Fruit fly (Drosophila melanogaster) whole organism, embryonic: Measurements from ENCODE around the gene CG43064.
A peak's percentile ranks its signal among the peaks of the same experiment; 100 is the strongest.

ENCODE experiments used
- Abd-B ChIP-seq: fragments of 200-800 bp; sonication (Bioruptor generic); optimal IDR thresholded peaks from 2 replicates; lab custom pipeline; 2018; ENCODE audit warnings: missing biosample characterization, mild to moderate bottlenecking, missing genetic modification characterization, moderate library complexity
- Awh ChIP-seq: fragments of 200-800 bp; sonication (Bioruptor generic); IDR thresholded peaks from 2 replicates; pipeline ENCODE4, ENCODE4 v1.3.6; 2022; ENCODE audit warnings: missing biosample characterization, missing genetic modification characterization
- Bteb2 ChIP-seq: fragments of 200-800 bp; sonication (Bioruptor generic); optimal IDR thresholded peaks from 2 replicates; lab custom pipeline; 2016; ENCODE audit warnings: missing biosample characterization, missing genetic modification characterization
- CG10209 ChIP-seq: fragments of 200-800 bp; sonication (Bioruptor generic); optimal IDR thresholded peaks from 3 replicates; lab custom pipeline; 2017; ENCODE audit warnings: missing biosample characterization, mild to moderate bottlenecking, missing genetic modification characterization, missing genetic modification reagents
- CG11723 ChIP-seq: fragments of 200-800 bp; sonication (Bioruptor generic); optimal IDR thresholded peaks from 2 replicates; lab custom pipeline; 2017; ENCODE audit warnings: missing biosample characterization, mild to moderate bottlenecking, missing genetic modification characterization
- CG13296 ChIP-seq: fragments of 200-800 bp; sonication (Bioruptor generic); optimal IDR thresholded peaks from 3 replicates; lab custom pipeline; 2018; ENCODE audit warnings: missing biosample characterization, mild to moderate bottlenecking, missing genetic modification characterization
- CG1792 ChIP-seq: fragments of 200-800 bp; sonication (Bioruptor generic); optimal IDR thresholded peaks from 2 replicates; lab custom pipeline; 2016; ENCODE audit warnings: missing biosample characterization, missing genetic modification characterization
- CG42726 ChIP-seq: fragments of 200-800 bp; sonication (Bioruptor generic); IDR thresholded peaks from 2 replicates; pipeline ENCODE4 v1.3.6; 2022; ENCODE audit warnings: missing biosample characterization, missing genetic modification characterization; ENCODE audit not compliant: partially characterized antibody
- CG4424 ChIP-seq: fragments of 200-800 bp; sonication (Bioruptor generic); optimal IDR thresholded peaks from 3 replicates; lab custom pipeline; 2016; ENCODE audit warnings: missing biosample characterization, missing genetic modification characterization
- CG4707 ChIP-seq: fragments of 200-800 bp; sonication (Bioruptor generic); optimal IDR thresholded peaks from 2 replicates; lab custom pipeline; 2018; ENCODE audit warnings: missing biosample characterization, mild to moderate bottlenecking, missing genetic modification characterization, moderate library complexity
- CG7372 ChIP-seq: fragments of 200-800 bp; sonication (Bioruptor generic); IDR thresholded peaks from 2 replicates; pipeline ENCODE4 v1.3.6; 2022; ENCODE audit warnings: missing biosample characterization, missing genetic modification characterization
- CG9932 ChIP-seq: fragments of 200-800 bp; sonication (Bioruptor generic); IDR thresholded peaks from 2 replicates; pipeline ENCODE4 v1.3.6; 2022; ENCODE audit warnings: missing biosample characterization, missing genetic modification characterization
- D19A ChIP-seq: fragments of 200-800 bp; optimal IDR thresholded peaks from 3 replicates; lab custom pipeline; 2019; ENCODE audit warnings: missing biosample characterization, mild to moderate bottlenecking, missing genetic modification characterization, moderate library complexity
- Deaf1 ChIP-seq: fragments of 200-800 bp; optimal IDR thresholded peaks from 3 replicates; lab custom pipeline; 2019; ENCODE audit warnings: missing biosample characterization, mild to moderate bottlenecking, missing genetic modification characterization, moderate library complexity
- Dek ChIP-seq: fragments of 200-800 bp; sonication (Bioruptor generic); optimal IDR thresholded peaks from 3 replicates; lab custom pipeline; 2019; ENCODE audit warnings: missing biosample characterization, mild to moderate bottlenecking, missing genetic modification characterization, moderate library complexity
- Dip2 ChIP-seq: fragments of 200-800 bp; sonication (Bioruptor generic); IDR thresholded peaks from 2 replicates; pipeline ENCODE4 v1.3.6; 2022; ENCODE audit warnings: missing biosample characterization, missing genetic modification characterization
- Dp ChIP-seq: fragments of 200-800 bp; sonication (Bioruptor generic); optimal IDR thresholded peaks from 2 replicates; lab custom pipeline; 2018; ENCODE audit warnings: missing biosample characterization, mild to moderate bottlenecking, missing genetic modification characterization, moderate library complexity
- E2f1 ChIP-seq: fragments of 200-800 bp; sonication (Bioruptor generic); IDR thresholded peaks from 2 replicates; pipeline ENCODE4 v1.3.6; 2022; ENCODE audit warnings: missing biosample characterization, missing genetic modification characterization
- Fer2 ChIP-seq: fragments of 200-800 bp; sonication (Bioruptor generic); optimal IDR thresholded peaks from 2 replicates; lab custom pipeline; 2018; ENCODE audit warnings: missing biosample characterization, mild to moderate bottlenecking, missing genetic modification characterization, moderate library complexity
- HLH4C ChIP-seq: fragments of 200-800 bp; sonication (Bioruptor generic); IDR thresholded peaks from 3 replicates; pipeline ENCODE4 v1.3.6; 2022; ENCODE audit warnings: missing biosample characterization, missing genetic modification characterization; ENCODE audit not compliant: partially characterized antibody
- Hey ChIP-seq: fragments of 200-800 bp; sonication (Bioruptor generic); optimal IDR thresholded peaks from 3 replicates; lab custom pipeline; 2018; ENCODE audit warnings: missing biosample characterization, mild to moderate bottlenecking, missing genetic modification characterization
- Lpt ChIP-seq: fragments of >200 bp; optimal IDR thresholded peaks from 2 replicates; lab custom pipeline; 2018; ENCODE audit warnings: missing biosample characterization, missing genetic modification characterization
- NFAT ChIP-seq: fragments of 200-800 bp; sonication (Bioruptor generic); IDR thresholded peaks from 2 replicates; pipeline ENCODE4 v1.3.6; 2022; ENCODE audit warnings: missing biosample characterization, missing genetic modification characterization
- PHDP ChIP-seq: fragments of 200-800 bp; sonication (Bioruptor generic); optimal IDR thresholded peaks from 3 replicates; lab custom pipeline; 2018; ENCODE audit warnings: missing biosample characterization, mild to moderate bottlenecking, missing genetic modification characterization, moderate library complexity
- Sox102F ChIP-seq: fragments of 200-800 bp; sonication (Bioruptor generic); optimal IDR thresholded peaks from 2 replicates; lab custom pipeline; 2018; ENCODE audit warnings: missing biosample characterization, mild to moderate bottlenecking, missing genetic modification characterization, moderate library complexity
- Ssrp ChIP-seq: fragments of 200-800 bp; sonication (Bioruptor generic); optimal IDR thresholded peaks from 2 replicates; lab custom pipeline; 2018; ENCODE audit warnings: missing biosample characterization, mild to moderate bottlenecking, missing genetic modification characterization, moderate library complexity
- Trl ChIP-seq, 3 experiments: fragments of >200 bp in 2 of 3; fragments of 200-800 bp in 1 of 3; sonication (Bioruptor generic) in 1 of 3; optimal IDR thresholded peaks; 2 replicates in 1 of 3; 3 replicates in 2 of 3; lab custom pipeline; 2016 to 2017; ENCODE audit warnings: missing biosample characterization in 1 of 3, missing genetic modification characterization in 1 of 3
- Xbp1 ChIP-seq: fragments of 200-800 bp; sonication (Bioruptor generic); optimal IDR thresholded peaks from 3 replicates; lab custom pipeline; 2016; ENCODE audit warnings: missing biosample characterization, mild to moderate bottlenecking, missing genetic modification characterization
- ash1 ChIP-seq: fragments of 200-800 bp; sonication (Bioruptor generic); optimal IDR thresholded peaks from 2 replicates; lab custom pipeline; 2018; ENCODE audit warnings: missing biosample characterization, mild to moderate bottlenecking, missing genetic modification characterization
- ato ChIP-seq: fragments of 200-800 bp; sonication (Bioruptor generic); IDR thresholded peaks from 2 replicates; pipeline ENCODE4 v1.3.6; 2022; ENCODE audit warnings: missing biosample characterization, missing genetic modification characterization; ENCODE audit not compliant: partially characterized antibody
- bbx ChIP-seq: fragments of 200-800 bp; sonication (Bioruptor generic); IDR thresholded peaks from 2 replicates; pipeline ENCODE4 v1.3.6; 2022; ENCODE audit warnings: missing biosample characterization, missing genetic modification characterization; ENCODE audit not compliant: partially characterized antibody
- bigmax ChIP-seq: fragments of 200-800 bp; sonication (Bioruptor generic); optimal IDR thresholded peaks from 2 replicates; lab custom pipeline; 2018; ENCODE audit warnings: missing biosample characterization, mild to moderate bottlenecking, missing genetic modification characterization
- btn ChIP-seq: fragments of 200-800 bp; sonication (Bioruptor generic); optimal IDR thresholded peaks from 2 replicates; lab custom pipeline; 2016; ENCODE audit warnings: missing biosample characterization, missing genetic modification characterization
- cg ChIP-seq: fragments of 200-800 bp; sonication (Bioruptor generic); optimal IDR thresholded peaks from 3 replicates; lab custom pipeline; 2019; ENCODE audit warnings: missing biosample characterization, mild to moderate bottlenecking, missing genetic modification characterization, moderate library complexity
- cwo ChIP-seq: fragments of 200-800 bp; sonication (Bioruptor generic); optimal IDR thresholded peaks from 3 replicates; lab custom pipeline; 2017; ENCODE audit warnings: missing biosample characterization, missing genetic modification characterization, mild to moderate bottlenecking, moderate library complexity, missing genetic modification reagents
- dati ChIP-seq: fragments of 200-800 bp; sonication (Bioruptor generic); IDR thresholded peaks from 2 replicates; pipeline ENCODE4 v1.3.6; 2022; ENCODE audit warnings: missing biosample characterization, missing genetic modification characterization
- en ChIP-seq: fragments of 200-800 bp; sonication (Bioruptor generic); optimal IDR thresholded peaks from 2 replicates; lab custom pipeline; 2016; ENCODE audit warnings: missing biosample characterization, missing genetic modification characterization
- fd96Cb ChIP-seq: fragments of 200-800 bp; sonication (Bioruptor generic); optimal IDR thresholded peaks from 2 replicates; lab custom pipeline; 2018; ENCODE audit warnings: missing biosample characterization, mild to moderate bottlenecking, missing genetic modification characterization, moderate library complexity
- gt ChIP-seq: fragments of 200-800 bp; sonication (Bioruptor generic); IDR thresholded peaks from 2 replicates; pipeline ENCODE4 v1.3.6; 2022; ENCODE audit warnings: missing biosample characterization, missing genetic modification characterization
- kni ChIP-seq: fragments of 200-800 bp; sonication (Bioruptor generic); optimal IDR thresholded peaks from 3 replicates; lab custom pipeline; 2017; ENCODE audit warnings: mild to moderate bottlenecking, missing biosample characterization, missing genetic modification reagents, missing genetic modification characterization
- org-1 ChIP-seq: fragments of 200-800 bp; sonication (Bioruptor generic); optimal IDR thresholded peaks from 2 replicates; lab custom pipeline; 2017; ENCODE audit warnings: missing biosample characterization, missing genetic modification characterization
- sc ChIP-seq, 3 experiments: fragments of >200 bp in 2 of 3; fragments of 200-800 bp in 1 of 3; sonication (Bioruptor generic) in 1 of 3; optimal IDR thresholded peaks; 2 replicates in 2 of 3; 3 replicates in 1 of 3; lab custom pipeline; 2017; ENCODE audit warnings: mild to moderate bottlenecking in 1 of 3, missing biosample characterization in 1 of 3, missing genetic modification characterization in 1 of 3, missing genetic modification reagents in 1 of 3
- scrt ChIP-seq: fragments of 200-800 bp; sonication (Bioruptor generic); optimal IDR thresholded peaks from 2 replicates; lab custom pipeline; 2018; ENCODE audit warnings: missing biosample characterization, mild to moderate bottlenecking, missing genetic modification characterization, moderate library complexity
- slbo ChIP-seq: fragments of 200-800 bp; sonication (Bioruptor generic); IDR thresholded peaks from 2 replicates; pipeline ENCODE4 v1.3.6; 2022; ENCODE audit warnings: missing biosample characterization, missing genetic modification characterization
- slp2 ChIP-seq: fragments of 200-800 bp; sonication (Bioruptor generic); optimal IDR thresholded peaks from 2 replicates; lab custom pipeline; 2016; ENCODE audit warnings: missing biosample characterization, missing genetic modification characterization
- stwl ChIP-seq: fragments of 200-800 bp; sonication (Bioruptor generic); optimal IDR thresholded peaks from 3 replicates; lab custom pipeline; 2018; ENCODE audit warnings: missing biosample characterization, mild to moderate bottlenecking, missing genetic modification characterization, moderate library complexity
- tll ChIP-seq, 2 experiments: fragments of 200-800 bp in 1 of 2; fragments of >200 bp in 1 of 2; sonication (Bioruptor generic) in 1 of 2; optimal IDR thresholded peaks; 2 replicates each; lab custom pipeline; 2017 to 2019; ENCODE audit warnings: missing biosample characterization in 2 of 2, missing genetic modification characterization in 2 of 2, mild to moderate bottlenecking in 1 of 2, moderate library complexity in 1 of 2
- unpg ChIP-seq: fragments of 200-800 bp; sonication (Bioruptor generic); optimal IDR thresholded peaks from 3 replicates; lab custom pipeline; 2018; ENCODE audit warnings: missing biosample characterization, mild to moderate bottlenecking, missing genetic modification characterization, moderate library complexity
- zfh1 ChIP-seq: fragments of 200-800 bp; sonication (Bioruptor generic); IDR thresholded peaks from 3 replicates; pipeline ENCODE4 v1.3.6; 2022; ENCODE audit warnings: missing biosample characterization, missing genetic modification characterization

The CG43064 gene

dm6 chr3L:11815220-11815797 is 21.2 kb downstream of the CG43064 start, which contains the start of gene CG14130 (continued):
- TF ChIP-seq CG4707 (no peak), CG1792 (GFP tag; lab: Kevin White, UChicago) (no peak), Xbp1 (GFP tag; lab: Kevin White, UChicago) (peak; percentile 31), Bteb2 (GFP tag; lab: Kevin White, UChicago) (no peak), zfh1 (GFP tag; lab: Robert Waterston, UW) (no peak), unpg (GFP tag; lab: Kevin White, UChicago) (no peak), en (no peak), sc (optimal IDR thresholded peaks at IDR 0.05; lab: Kevin White, UChicago) (no peak), sc (GFP tag; optimal IDR thresholded peaks at IDR 0.05; lab: Kevin White, UChicago) (no peak), bbx (peak; percentile 94), cwo (GFP tag; lab: Kevin White, UChicago) (no peak), CG42726 (GFP tag; lab: Robert Waterston, UW) (peak; percentile 68; the same call in 1 of the 2 replicates), CG11723 (no peak), tll (GFP tag; optimal IDR thresholded peaks at IDR 0.05; lab: Kevin White, UChicago) (peak in 1 of 2 experiments; percentile 1), Lpt (GFP tag; lab: Kevin White, UChicago) (no peak), CG13296 (GFP tag; lab: Kevin White, UChicago) (no peak), kni (GFP tag; lab: Kevin White, UChicago) (no peak), Dip2 (no peak), Abd-B (no peak), Ssrp (no peak), btn (GFP tag; lab: Kevin White, UChicago) (no peak), Fer2 (tag; lab: Kevin White, UChicago) (no peak), Dek (tag; lab: Kevin White, UChicago) (no peak), dati (no peak), scrt (GFP tag; lab: Kevin White, UChicago) (peak; percentile 98), PHDP (tag; lab: Kevin White, UChicago) (no peak), Sox102F (no peak), slp2 (GFP tag; lab: Kevin White, UChicago) (no peak), Trl (optimal IDR thresholded peaks at IDR 0.05; lab: Kevin White, UChicago) (no peak), Trl (GFP tag; optimal IDR thresholded peaks at IDR 0.05; lab: Kevin White, UChicago) (no peak), Awh (GFP tag; lab: Robert Waterston, UW) (no peak), slbo (no peak), stwl (peak; percentile 58), fd96Cb (no peak), CG10209 (no peak), Hey (no peak), NFAT (GFP tag; lab: Robert Waterston, UW) (no peak), D19A (tag; lab: Kevin White, UChicago) (no peak), CG4424 (GFP tag; lab: Kevin White, UChicago) (no peak), ato (GFP tag; lab: Robert Waterston, UW) (peak; percentile 91), CG7372 (no peak), org-1 (GFP tag; lab: Kevin White, UChicago) (no peak), bigmax (no peak), E2f1 (GFP tag; lab: Robert Waterston, UW) (no peak), Deaf1 (tag; lab: Kevin White, UChicago) (no peak), gt (no peak), Dp (peak; percentile 96), CG9932 (GFP tag; lab: Robert Waterston, UW) (no peak; the same call in 1 of the 2 replicates), ash1 (GFP tag; lab: Kevin White, UChicago) (no peak), HLH4C (peak; percentile 96), cg (no peak)
